Fruit fly (Drosophila melanogaster) whole organism, prepupa: ENCODE results near the gene pum.

Source experiments
- Blimp-1 ChIP-seq: fragments of 200-800 bp; sonication (Bioruptor generic); optimal IDR thresholded peaks from 3 replicates; lab custom pipeline; 2017; ENCODE audit warnings: missing biosample characterization, missing genetic modification characterization, mild to moderate bottlenecking, moderate library complexity, missing genetic modification reagents
- CG11902 ChIP-seq: fragments of 200-800 bp; sonication (Bioruptor generic); optimal IDR thresholded peaks from 3 replicates; lab custom pipeline; 2016; ENCODE audit warnings: missing biosample characterization, missing genetic modification characterization
- CG16779 ChIP-seq: fragments of 200-800 bp; sonication (Bioruptor generic); optimal IDR thresholded peaks from 3 replicates; lab custom pipeline; 2017; ENCODE audit warnings: missing biosample characterization, mild to moderate bottlenecking, missing genetic modification characterization
- CG34406 ChIP-seq: fragments of 200-800 bp; sonication (Bioruptor generic); optimal IDR thresholded peaks from 3 replicates; lab custom pipeline; 2016; ENCODE audit warnings: missing biosample characterization, missing genetic modification characterization
- CG6792 ChIP-seq: fragments of 200-800 bp; sonication (Bioruptor generic); optimal IDR thresholded peaks from 3 replicates; lab custom pipeline; 2016; ENCODE audit warnings: missing biosample characterization, missing genetic modification characterization
- CG6854 ChIP-seq: fragments of 200-800 bp; sonication (Bioruptor generic); optimal IDR thresholded peaks from 2 replicates; lab custom pipeline; 2017; ENCODE audit warnings: missing biosample characterization, mild to moderate bottlenecking, missing genetic modification characterization
- Eip78C ChIP-seq: fragments of 200-800 bp; sonication (Bioruptor generic); peaks from one replicate; lab custom pipeline; 2016; ENCODE audit warnings: missing biosample characterization, missing genetic modification characterization
- Ets21C ChIP-seq: fragments of 200-800 bp; sonication (Bioruptor generic); optimal IDR thresholded peaks from 3 replicates; lab custom pipeline; 2016; ENCODE audit warnings: missing biosample characterization, missing genetic modification characterization
- Hr38 ChIP-seq: sonication (Bioruptor generic); optimal IDR thresholded peaks from 2 replicates; lab custom pipeline; 2016; ENCODE audit warnings: missing biosample characterization, missing genetic modification characterization
- OdsH ChIP-seq: fragments of 200-800 bp; sonication (Bioruptor generic); optimal IDR thresholded peaks from 3 replicates; lab custom pipeline; 2016; ENCODE audit warnings: missing biosample characterization, missing genetic modification characterization
- Smox ChIP-seq: fragments of 200-800 bp; sonication (Bioruptor generic); optimal IDR thresholded peaks from 3 replicates; lab custom pipeline; 2016; ENCODE audit warnings: missing biosample characterization, missing genetic modification characterization
- dsx ChIP-seq: fragments of 200-800 bp; optimal IDR thresholded peaks from 3 replicates; lab custom pipeline; 2019; ENCODE audit warnings: missing biosample characterization, mild to moderate bottlenecking, missing genetic modification characterization, moderate library complexity; ENCODE audit not compliant: poor library complexity, severe bottlenecking

DNA sequence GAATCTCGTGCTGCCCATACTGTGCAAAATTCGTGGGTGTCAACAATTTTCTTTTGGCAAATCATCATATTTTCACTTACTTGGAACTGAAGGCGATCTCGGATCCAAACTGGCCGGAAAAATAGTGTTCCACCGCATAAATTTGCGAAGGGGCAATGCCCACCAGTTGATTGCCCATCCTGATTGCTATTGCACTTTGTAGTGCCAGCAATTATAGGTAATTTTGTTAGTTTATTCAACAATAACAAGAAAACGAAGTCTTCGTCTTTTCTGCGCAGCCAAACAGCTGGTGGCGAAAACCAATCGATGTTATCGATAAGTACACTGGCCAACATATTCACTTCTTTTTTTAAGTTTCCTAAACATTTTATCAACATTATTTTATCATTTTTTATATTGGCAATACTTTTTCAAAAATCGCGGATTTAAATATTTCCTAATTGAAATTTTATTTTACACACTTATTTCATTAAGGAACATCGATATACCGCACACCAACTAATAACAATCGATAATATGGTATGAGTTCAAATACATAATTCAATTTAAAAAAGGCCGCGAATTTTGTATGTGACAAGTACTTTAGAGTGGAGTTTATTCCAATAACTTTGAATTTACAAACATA is 8.2 kb upstream of the pum start, which contains the start of gene Vps15:
- no peak for TF ChIP-seq CG6854
- TF ChIP-seq Smox (GFP tag; lab: Kevin White, UChicago): peak; percentile 74
- no peak for TF ChIP-seq CG11902 (GFP tag; lab: Kevin White, UChicago)
- peak; percentile 53 for TF ChIP-seq Ets21C (GFP tag; lab: Kevin White, UChicago)
- TF ChIP-seq CG34406 (GFP tag; lab: Kevin White, UChicago): peak; percentile 68
- TF ChIP-seq CG6792 (GFP tag; lab: Kevin White, UChicago): peak; percentile 43
- peak; percentile 89 for TF ChIP-seq Eip78C (GFP tag; lab: Kevin White, UChicago)
- TF ChIP-seq OdsH (GFP tag; lab: Kevin White, UChicago): peak; percentile 61
- TF ChIP-seq Blimp-1 (GFP tag; lab: Kevin White, UChicago): no peak
- TF ChIP-seq CG16779: no peak
- TF ChIP-seq dsx: peak; percentile 74
- no peak for TF ChIP-seq Hr38 (GFP tag; lab: Kevin White, UChicago)
